Worm (Caenorhabditis elegans) whole organism, L4 larva: Measurements from ENCODE around the gene slc-36.3.

Experiments
- F26F4.8 ChIP-seq: fragments of 200-800 bp; sonication (Bioruptor generic); conservative IDR thresholded peaks from 2 replicates; pipeline ENCODE4 v1.3.6; 2022; ENCODE audit warnings: missing genetic modification characterization, missing compliant biosample characterization
- F44E2.7 ChIP-seq: fragments of 200-800 bp; sonication (Bioruptor generic); IDR thresholded peaks from 2 replicates; pipeline ENCODE4 v2.1.2; 2022; ENCODE audit warnings: missing genetic modification characterization, missing compliant biosample characterization
- F49E8.2 ChIP-seq: sonication (generic microtip); optimal IDR thresholded peaks from 2 replicates; lab custom pipeline; 2016; ENCODE audit warnings: missing compliant biosample characterization, mild to moderate bottlenecking, missing genetic modification characterization, borderline replicate concordance
- R02D3.7 ChIP-seq: fragments of 150-350 bp; sonication (generic microtip); optimal IDR thresholded peaks from 3 replicates; lab custom pipeline; 2014; ENCODE audit warnings: missing biosample characterization, missing genetic modification characterization
- Y105C5A.15 ChIP-seq: fragments of 200-800 bp; sonication (Bioruptor generic); IDR thresholded peaks from 2 replicates; pipeline ENCODE4 v1.3.6; 2022; ENCODE audit warnings: missing genetic modification characterization, missing compliant biosample characterization
- Y5F2A.4 ChIP-seq: fragments of 200-800 bp; sonication (Bioruptor generic); optimal IDR thresholded peaks from 2 replicates; lab custom pipeline; 2018; ENCODE audit warnings: mild to moderate bottlenecking, missing genetic modification characterization, missing compliant biosample characterization
- ZK337.2 ChIP-seq: fragments of 200-800 bp; sonication (Bioruptor generic); IDR thresholded peaks from 2 replicates; pipeline ENCODE4 v1.3.6; 2022; ENCODE audit warnings: missing genetic modification reagents, missing genetic modification characterization, missing compliant biosample characterization
- ZK546.5 ChIP-seq, 2 experiments: sonication (generic microtip); optimal IDR thresholded peaks; 2 replicates each; lab custom pipeline; 2017; ENCODE audit warnings: missing biosample characterization in 2 of 2, missing genetic modification characterization in 2 of 2
- arid-1 ChIP-seq: fragments of 200-800 bp; sonication (Bioruptor generic); conservative IDR thresholded peaks from 2 replicates; pipeline ENCODE4 v1.3.6; 2022; ENCODE audit warnings: missing genetic modification reagents, missing genetic modification characterization, missing compliant biosample characterization
- ceh-28 ChIP-seq: fragments of 150-350 bp; optimal IDR thresholded peaks from 2 replicates; lab custom pipeline; 2014; ENCODE audit warnings: missing biosample characterization, missing genetic modification reagents, missing genetic modification characterization
- ces-1 ChIP-seq: fragments of 150-350 bp; sonication (generic microtip); optimal IDR thresholded peaks from 4 replicates; lab custom pipeline; 2014; ENCODE audit warnings: missing biosample characterization, missing genetic modification reagents, missing genetic modification characterization
- cey-2 ChIP-seq: sonication (generic microtip); optimal IDR thresholded peaks from 3 replicates; lab custom pipeline; 2017; ENCODE audit warnings: missing genetic modification characterization, mild to moderate bottlenecking, missing compliant biosample characterization, antibody characterized with exemption, borderline replicate concordance; ENCODE audit not compliant: insufficient read depth
- ctbp-1 ChIP-seq: fragments of 200-800 bp; sonication (Bioruptor generic); IDR thresholded peaks from 2 replicates; pipeline ENCODE4 v1.3.6; 2022; ENCODE audit warnings: missing genetic modification reagents, missing genetic modification characterization, missing compliant biosample characterization
- dmd-9 ChIP-seq: fragments of 200-800 bp; sonication (Bioruptor generic); IDR thresholded peaks from 2 replicates; pipeline ENCODE4 v1.3.6; 2022; ENCODE audit warnings: missing genetic modification reagents, missing genetic modification characterization, missing compliant biosample characterization
- dpl-1 ChIP-seq: fragments of 150-350 bp; optimal IDR thresholded peaks from 2 replicates; lab custom pipeline; 2014; ENCODE audit warnings: missing biosample characterization, missing genetic modification reagents, missing genetic modification characterization
- egl-27 ChIP-seq: sonication (generic microtip); optimal IDR thresholded peaks from 3 replicates; lab custom pipeline; 2017; ENCODE audit warnings: missing biosample characterization, missing genetic modification reagents, missing genetic modification characterization
- fos-1 ChIP-seq: fragments of 150-350 bp; optimal IDR thresholded peaks from 2 replicates; lab custom pipeline; 2014; ENCODE audit warnings: missing biosample characterization, missing genetic modification characterization
- gei-8 ChIP-seq: fragments of 200-800 bp; sonication (Bioruptor generic); optimal IDR thresholded peaks from 2 replicates; lab custom pipeline; 2018; ENCODE audit warnings: mild to moderate bottlenecking, missing genetic modification characterization, missing compliant biosample characterization
- hif-1 ChIP-seq, 2 experiments: sonication (generic microtip); optimal IDR thresholded peaks; 2 replicates each; lab custom pipeline; 2016 to 2017; ENCODE audit warnings: missing compliant biosample characterization in 2 of 2, missing genetic modification characterization in 2 of 2, missing genetic modification reagents in 2 of 2, missing genotype in 2 of 2, mild to moderate bottlenecking in 1 of 2
- hlh-11 ChIP-seq: fragments of 200-800 bp; sonication (Bioruptor generic); optimal IDR thresholded peaks from 2 replicates; lab custom pipeline; 2018; ENCODE audit warnings: mild to moderate bottlenecking, missing genetic modification characterization, missing compliant biosample characterization
- jun-1 ChIP-seq: fragments of 150-350 bp; optimal IDR thresholded peaks from 2 replicates; lab custom pipeline; 2014; ENCODE audit warnings: missing biosample characterization, missing genetic modification reagents, missing genetic modification characterization
- lim-7 ChIP-seq: fragments of 200-800 bp; sonication (Bioruptor generic); IDR thresholded peaks from 2 replicates; pipeline ENCODE4 v1.3.6; 2022; ENCODE audit warnings: missing genetic modification characterization, missing compliant biosample characterization
- lin-1 ChIP-seq: fragments of 200-800 bp; sonication (Bioruptor generic); IDR thresholded peaks from 2 replicates; pipeline ENCODE4 v1.3.6; 2022; ENCODE audit warnings: missing genetic modification reagents, missing genetic modification characterization, missing compliant biosample characterization
- lin-13 ChIP-seq: fragments of 150-350 bp; optimal IDR thresholded peaks from 2 replicates; lab custom pipeline; 2014; ENCODE audit warnings: missing biosample characterization, missing genetic modification reagents, missing genetic modification characterization
- lin-38 ChIP-seq: fragments of 200-800 bp; sonication (Bioruptor generic); IDR thresholded peaks from 2 replicates; pipeline ENCODE4 v1.3.6; 2022; ENCODE audit warnings: missing genetic modification reagents, missing genetic modification characterization, missing compliant biosample characterization
- lin-39 ChIP-seq: fragments of 150-350 bp; optimal IDR thresholded peaks from 2 replicates; lab custom pipeline; 2014; ENCODE audit warnings: missing biosample characterization, missing genetic modification reagents, missing genetic modification characterization
- mdl-1 ChIP-seq, 2 experiments: fragments of 150-350 bp in 1 of 2; sonication (generic microtip) in 1 of 2; optimal IDR thresholded peaks; 2 replicates each; lab custom pipeline; 2014 to 2017; ENCODE audit warnings: missing biosample characterization in 2 of 2, missing genetic modification characterization in 2 of 2
- nhr-10 ChIP-seq: fragments of 150-350 bp; optimal IDR thresholded peaks from 2 replicates; lab custom pipeline; 2014; ENCODE audit warnings: missing biosample characterization, missing genetic modification characterization
- nhr-102 ChIP-seq: sonication (generic microtip); optimal IDR thresholded peaks from 2 replicates; lab custom pipeline; 2016; ENCODE audit warnings: mild to moderate bottlenecking, missing genetic modification characterization, moderate library complexity, missing compliant biosample characterization
- nhr-11 ChIP-seq: fragments of 150-350 bp; optimal IDR thresholded peaks from 2 replicates; lab custom pipeline; 2014; ENCODE audit warnings: missing biosample characterization, missing genetic modification characterization
- nhr-42 ChIP-seq: fragments of 200-800 bp; sonication (Bioruptor generic); IDR thresholded peaks from 2 replicates; pipeline ENCODE4 v1.3.6; 2022; ENCODE audit warnings: missing genetic modification characterization, missing compliant biosample characterization
- nhr-6 ChIP-seq: fragments of 150-350 bp; optimal IDR thresholded peaks from 2 replicates; lab custom pipeline; 2014; ENCODE audit warnings: missing biosample characterization, missing genetic modification characterization
- nhr-77 ChIP-seq: fragments of 150-350 bp; optimal IDR thresholded peaks from 2 replicates; lab custom pipeline; 2014; ENCODE audit warnings: missing biosample characterization, missing genetic modification characterization
- pha-4 ChIP-seq, 2 experiments: fragments of 150-350 bp in 1 of 2; fragments of 200-800 bp in 1 of 2; sonication (Bioruptor generic) in 1 of 2; IDR thresholded peaks in 1 of 2; optimal IDR thresholded peaks in 1 of 2; 2 replicates each; pipeline versions ENCODE4 v1.3.6 to Lab custom; 2014 to 2022; ENCODE audit warnings: missing genetic modification characterization in 2 of 2, missing genetic modification reagents in 2 of 2, missing biosample characterization in 1 of 2, missing compliant biosample characterization in 1 of 2
- pqm-1 ChIP-seq: sonication (generic microtip); optimal IDR thresholded peaks from 2 replicates; lab custom pipeline; 2017; ENCODE audit warnings: missing biosample characterization, missing genetic modification characterization
- sdz-12 ChIP-seq: fragments of 200-800 bp; sonication (Bioruptor generic); optimal IDR thresholded peaks from 2 replicates; lab custom pipeline; 2018; ENCODE audit warnings: mild to moderate bottlenecking, missing genetic modification characterization, missing compliant biosample characterization
- set-16 ChIP-seq: fragments of 200-800 bp; sonication (Bioruptor generic); IDR thresholded peaks from 2 replicates; pipeline ENCODE4 v1.3.6; 2022; ENCODE audit warnings: missing genetic modification reagents, missing genetic modification characterization, missing compliant biosample characterization
- snpc-4 ChIP-seq: fragments of 150-350 bp; optimal IDR thresholded peaks from 2 replicates; lab custom pipeline; 2014; ENCODE audit warnings: missing biosample characterization, missing genetic modification characterization
- spr-1 ChIP-seq: sonication (generic microtip); optimal IDR thresholded peaks from 2 replicates; lab custom pipeline; 2016; ENCODE audit warnings: mild to moderate bottlenecking, missing genetic modification characterization, missing compliant biosample characterization
- tra-1 ChIP-seq: fragments of 200-800 bp; sonication (Bioruptor generic); IDR thresholded peaks from 2 replicates; pipeline ENCODE4 v1.3.6; 2022; ENCODE audit warnings: missing genetic modification reagents, missing genetic modification characterization, missing compliant biosample characterization
- unc-130 ChIP-seq: sonication (generic microtip); optimal IDR thresholded peaks from 2 replicates; lab custom pipeline; 2016; ENCODE audit warnings: missing genetic modification reagents, missing genetic modification characterization, missing compliant biosample characterization
- unc-62 ChIP-seq, 3 experiments: fragments of 150-350 bp in 1 of 3; sonication (generic microtip); optimal IDR thresholded peaks in 2 of 3; peaks in 1 of 3; 1 replicate in 1 of 3; 2 replicates in 2 of 3; lab custom pipeline; 2014 to 2017; ENCODE audit warnings: missing biosample characterization in 3 of 3, missing genetic modification characterization in 3 of 3, missing genetic modification reagents in 3 of 3, missing genotype in 1 of 3
- vab-7 ChIP-seq: fragments of 200-800 bp; sonication (Bioruptor generic); IDR thresholded peaks from 2 replicates; pipeline ENCODE4 v1.3.6; 2022; ENCODE audit warnings: missing genetic modification reagents, missing genetic modification characterization, missing compliant biosample characterization
- zfp-2 ChIP-seq: sonication (generic microtip); optimal IDR thresholded peaks from 2 replicates; lab custom pipeline; 2016; ENCODE audit warnings: mild to moderate bottlenecking, missing genetic modification characterization, missing compliant biosample characterization
- zfp-3 ChIP-seq: fragments of 200-800 bp; sonication (Bioruptor generic); conservative IDR thresholded peaks from 2 replicates; pipeline ENCODE4 v1.3.6; 2022; ENCODE audit warnings: missing genetic modification reagents, missing genetic modification characterization, missing compliant biosample characterization
- zip-11 ChIP-seq: fragments of 200-800 bp; sonication (Bioruptor generic); IDR thresholded peaks from 2 replicates; pipeline ENCODE4 v1.3.6; 2022; ENCODE audit warnings: missing genetic modification characterization, missing compliant biosample characterization

Gene slc-36.3

DNA sequence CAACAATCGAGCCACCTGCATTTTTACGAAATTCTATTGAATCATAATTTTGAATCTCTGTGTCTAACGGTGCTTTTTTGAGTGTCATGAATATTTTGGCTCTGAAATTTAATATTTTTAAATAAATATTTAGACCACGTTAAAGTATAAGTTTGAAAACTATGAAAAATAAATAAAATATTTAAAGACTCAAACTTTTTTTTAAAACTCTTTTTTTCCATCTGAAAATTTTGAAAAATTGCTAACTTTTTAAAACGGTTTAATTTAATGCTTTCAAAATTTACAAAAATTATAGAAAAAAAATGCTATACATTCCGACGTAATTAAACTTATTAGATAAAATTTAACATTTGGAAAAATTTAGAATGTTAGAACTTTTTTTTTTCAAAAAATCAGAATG, at the start of gene slc-36.3:
Gene slc-36.3, minus strand, starts transcription at position 101 of the 400 bp plus-strand sequence.
- TF ChIP-seq ces-1 = no peak
- TF ChIP-seq jun-1 = no peak
- TF ChIP-seq snpc-4 (tag; lab: Kevin White, UChicago) = no peak
- TF ChIP-seq dmd-9 = no peak
- TF ChIP-seq fos-1 (tag; lab: Kevin White, UChicago) = no peak
- TF ChIP-seq Y105C5A.15 (GFP tag; lab: Robert Waterston, UW) = no peak
- no peak for TF ChIP-seq zfp-3 (GFP tag; lab: Robert Waterston, UW)
- no peak for TF ChIP-seq spr-1 (tag; lab: Kevin White, UChicago)
- no peak for TF ChIP-seq F26F4.8 (GFP tag; lab: Robert Waterston, UW)
- no peak for TF ChIP-seq pqm-1 (tag; lab: Kevin White, UChicago)
- TF ChIP-seq gei-8 (GFP tag; lab: Kevin White, UChicago) = no peak
- TF ChIP-seq nhr-42 (GFP tag; lab: Robert Waterston, UW) = no peak
- no peak for TF ChIP-seq nhr-6 (tag; lab: Kevin White, UChicago)
- no peak for TF ChIP-seq ceh-28 (tag; lab: Kevin White, UChicago)
- no peak for TF ChIP-seq dpl-1 (GFP tag; lab: Kevin White, UChicago)
- TF ChIP-seq cey-2 (tag; lab: Kevin White, UChicago) = no peak
- TF ChIP-seq nhr-10 = no peak
- TF ChIP-seq unc-130 (GFP tag; lab: Kevin White, UChicago) = no peak
- TF ChIP-seq F49E8.2 = no peak
- TF ChIP-seq nhr-11 (tag; lab: Kevin White, UChicago) = no peak
- TF ChIP-seq, all 104 proteins: peak for 0

- TF ChIP-seq gei-8 (GFP tag; lab: Kevin White, UChicago) (no peak), lin-39 (no peak), vab-7 (GFP tag; lab: Robert Waterston, UW) (no peak), sdz-12 (no peak), dmd-9 (peak; percentile 70; the same call in 1 of the 2 replicates), hlh-11 (peak; percentile 95), zfp-2 (tag; lab: Kevin White, UChicago) (no peak), unc-62 (GFP tag; optimal IDR thresholded peaks at IDR 0.05 in 1 of 2; lab: Kevin White, UChicago) (no peak), unc-62 (tag; optimal IDR thresholded peaks at IDR 0.05; lab: Kevin White, UChicago) (no peak), zip-11 (no peak), lin-38 (GFP tag; lab: Robert Waterston, UW) (no peak), set-16 (no peak), ZK546.5 (tag; optimal IDR thresholded peaks at IDR 0.05; lab: Kevin White, UChicago) (no peak), lin-1 (GFP tag; lab: Robert Waterston, UW) (peak; percentile 65; the same call in 1 of the 2 replicates), nhr-10 (no peak), mdl-1 (tag; optimal IDR thresholded peaks at IDR 0.05; lab: Kevin White, UChicago) (peak; percentile 19 to 81), F44E2.7 (GFP tag; lab: Robert Waterston, UW) (0 out of 2 replicates have a peak, but pooled peaks have one; percentile 47), tra-1 (GFP tag; lab: Robert Waterston, UW) (no peak; the same call in 1 of the 2 replicates), unc-130 (GFP tag; lab: Kevin White, UChicago) (peak; percentile 66), egl-27 (tag; lab: Kevin White, UChicago) (no peak), F26F4.8 (GFP tag; lab: Robert Waterston, UW) (no peak), dpl-1 (GFP tag; lab: Kevin White, UChicago) (peak; percentile 79), F49E8.2 (peak; percentile 94), nhr-77 (tag; lab: Kevin White, UChicago) (peak; percentile 72), lin-13 (GFP tag; lab: Kevin White, UChicago) (peak; percentile 68), cey-2 (tag; lab: Kevin White, UChicago) (no peak), ctbp-1 (GFP tag; lab: Robert Waterston, UW) (0 out of 2 replicates have a peak, but pooled peaks have one; percentile 31), nhr-102 (tag; lab: Kevin White, UChicago) (peak; percentile 79), fos-1 (tag; lab: Kevin White, UChicago) (no peak), ZK337.2 (no peak), Y5F2A.4 (no peak), ceh-28 (tag; lab: Kevin White, UChicago) (no peak), R02D3.7 (tag; lab: Kevin White, UChicago) (no peak), pha-4 (GFP tag; IDR thresholded peaks at IDR 0.05; lab: Robert Waterston, UW) (peak; percentile 77), pha-4 (tag; optimal IDR thresholded peaks at IDR 0.05; lab: Kevin White, UChicago) (no peak), hif-1 (tag; optimal IDR thresholded peaks at IDR 0.05; lab: Kevin White, UChicago) (peak in 1 of 2 experiments; percentile 66), lim-7 (GFP tag; lab: Robert Waterston, UW) (no peak), arid-1 (GFP tag; lab: Robert Waterston, UW) (peak; percentile 64)
These were observed 36.6 kb upstream of the slc-36.3 start, which contains the start of gene F26F2.7 for ce11 chrV:20580511-20581040. F26F2.7 (plus strand) TSS chrV:20580990.
